Worm (Caenorhabditis elegans) whole organism, L4 larva: ENCODE data around the gene Y62E10A.19.

ENCODE experiments used
- D1046.2 ChIP-seq: fragments of 200-800 bp; sonication (Bioruptor generic); IDR thresholded peaks from 2 replicates; pipeline ENCODE4 v1.3.6; 2022; ENCODE audit warnings: missing genetic modification characterization, missing compliant biosample characterization
- F44E2.7 ChIP-seq: fragments of 200-800 bp; sonication (Bioruptor generic); IDR thresholded peaks from 2 replicates; pipeline ENCODE4 v2.1.2; 2022; ENCODE audit warnings: missing genetic modification characterization, missing compliant biosample characterization
- Y5F2A.4 ChIP-seq: fragments of 200-800 bp; sonication (Bioruptor generic); optimal IDR thresholded peaks from 2 replicates; lab custom pipeline; 2018; ENCODE audit warnings: mild to moderate bottlenecking, missing genetic modification characterization, missing compliant biosample characterization
- ZK337.2 ChIP-seq: fragments of 200-800 bp; sonication (Bioruptor generic); IDR thresholded peaks from 2 replicates; pipeline ENCODE4 v1.3.6; 2022; ENCODE audit warnings: missing genetic modification reagents, missing genetic modification characterization, missing compliant biosample characterization
- ceh-20 ChIP-seq: fragments of 200-800 bp; sonication (Bioruptor generic); IDR thresholded peaks from 2 replicates; pipeline ENCODE4 v1.3.6; 2022; ENCODE audit warnings: missing genetic modification reagents, missing genetic modification characterization, missing compliant biosample characterization
- ceh-62 ChIP-seq: sonication (generic microtip); optimal IDR thresholded peaks from 2 replicates; lab custom pipeline; 2017; ENCODE audit warnings: missing biosample characterization, missing genetic modification characterization
- daf-16 ChIP-seq, 3 experiments: sonication (generic microtip); optimal IDR thresholded peaks; 2 replicates each; lab custom pipeline; 2016 to 2017; ENCODE audit warnings: missing genetic modification characterization in 3 of 3, missing genetic modification reagents in 3 of 3, mild to moderate bottlenecking in 2 of 3, missing compliant biosample characterization in 2 of 3, missing biosample characterization in 1 of 3, moderate library complexity in 1 of 3
- daf-8 ChIP-seq: fragments of 200-800 bp; sonication (Bioruptor generic); IDR thresholded peaks from 2 replicates; pipeline ENCODE4 v1.3.6; 2022; ENCODE audit warnings: missing genetic modification characterization, missing compliant biosample characterization
- dpl-1 ChIP-seq: fragments of 150-350 bp; optimal IDR thresholded peaks from 2 replicates; lab custom pipeline; 2014; ENCODE audit warnings: missing biosample characterization, missing genetic modification reagents, missing genetic modification characterization
- dve-1 ChIP-seq: sonication (generic microtip); optimal IDR thresholded peaks from 2 replicates; lab custom pipeline; 2017; ENCODE audit warnings: antibody characterized with exemption, mild to moderate bottlenecking, missing genetic modification characterization, missing compliant biosample characterization; ENCODE audit not compliant: insufficient read depth
- egl-43 ChIP-seq: fragments of 200-800 bp; sonication (Bioruptor generic); IDR thresholded peaks from 2 replicates; pipeline ENCODE4 v1.3.6; 2022; ENCODE audit warnings: missing genetic modification reagents, missing genetic modification characterization, missing compliant biosample characterization
- hif-1 ChIP-seq, 2 experiments: sonication (generic microtip); optimal IDR thresholded peaks; 2 replicates each; lab custom pipeline; 2016 to 2017; ENCODE audit warnings: missing compliant biosample characterization in 2 of 2, missing genetic modification characterization in 2 of 2, missing genetic modification reagents in 2 of 2, missing genotype in 2 of 2, mild to moderate bottlenecking in 1 of 2
- hlh-11 ChIP-seq: fragments of 200-800 bp; sonication (Bioruptor generic); optimal IDR thresholded peaks from 2 replicates; lab custom pipeline; 2018; ENCODE audit warnings: mild to moderate bottlenecking, missing genetic modification characterization, missing compliant biosample characterization
- hmg-1.1 ChIP-seq: fragments of 200-800 bp; sonication (Bioruptor generic); IDR thresholded peaks from 2 replicates; pipeline ENCODE4 v1.3.6; 2022; ENCODE audit warnings: missing genetic modification reagents, missing genetic modification characterization, missing compliant biosample characterization
- lin-13 ChIP-seq: fragments of 150-350 bp; optimal IDR thresholded peaks from 2 replicates; lab custom pipeline; 2014; ENCODE audit warnings: missing biosample characterization, missing genetic modification reagents, missing genetic modification characterization
- lin-15B ChIP-seq: fragments of 150-350 bp; sonication (generic microtip); optimal IDR thresholded peaks from 3 replicates; lab custom pipeline; 2014; ENCODE audit warnings: missing biosample characterization, missing genetic modification characterization
- lin-38 ChIP-seq: fragments of 200-800 bp; sonication (Bioruptor generic); IDR thresholded peaks from 2 replicates; pipeline ENCODE4 v1.3.6; 2022; ENCODE audit warnings: missing genetic modification reagents, missing genetic modification characterization, missing compliant biosample characterization
- lin-39 ChIP-seq: fragments of 150-350 bp; optimal IDR thresholded peaks from 2 replicates; lab custom pipeline; 2014; ENCODE audit warnings: missing biosample characterization, missing genetic modification reagents, missing genetic modification characterization
- lsy-2 ChIP-seq, 2 experiments: fragments of 150-350 bp in 1 of 2; sonication (generic microtip) in 1 of 2; optimal IDR thresholded peaks; 2 replicates each; lab custom pipeline; 2014 to 2017; ENCODE audit warnings: missing biosample characterization in 2 of 2, missing genetic modification characterization in 2 of 2
- madf-5 ChIP-seq, 2 experiments: fragments of 200-800 bp; sonication (Bioruptor generic); IDR thresholded peaks; 2 replicates each; pipeline ENCODE4 v1.3.6; 2022; ENCODE audit warnings: missing compliant biosample characterization in 2 of 2, missing genetic modification characterization in 2 of 2
- madf-9 ChIP-seq: fragments of 200-800 bp; sonication (Bioruptor generic); conservative IDR thresholded peaks from 2 replicates; pipeline ENCODE4 v1.3.6; 2022; ENCODE audit warnings: missing genetic modification reagents, missing genetic modification characterization, missing compliant biosample characterization
- mep-1 ChIP-seq: fragments of 150-350 bp; sonication (generic microtip); optimal IDR thresholded peaks from 3 replicates; lab custom pipeline; 2014; ENCODE audit warnings: missing biosample characterization, missing genetic modification characterization
- mes-2 ChIP-seq: sonication (generic microtip); optimal IDR thresholded peaks from 2 replicates; lab custom pipeline; 2016; ENCODE audit warnings: missing genotype, mild to moderate bottlenecking, missing genetic modification characterization, missing compliant biosample characterization; ENCODE audit not compliant: poor library complexity, severe bottlenecking
- nhr-102 ChIP-seq: sonication (generic microtip); optimal IDR thresholded peaks from 2 replicates; lab custom pipeline; 2016; ENCODE audit warnings: mild to moderate bottlenecking, missing genetic modification characterization, moderate library complexity, missing compliant biosample characterization
- nhr-111 ChIP-seq: fragments of 200-800 bp; sonication (Bioruptor generic); optimal IDR thresholded peaks from 2 replicates; lab custom pipeline; 2018; ENCODE audit warnings: mild to moderate bottlenecking, missing genetic modification characterization, missing compliant biosample characterization
- nhr-237 ChIP-seq: sonication (generic microtip); optimal IDR thresholded peaks from 2 replicates; lab custom pipeline; 2017; ENCODE audit warnings: missing biosample characterization, missing genetic modification characterization
- nhr-76 ChIP-seq: fragments of 150-350 bp; optimal IDR thresholded peaks from 2 replicates; lab custom pipeline; 2014; ENCODE audit warnings: missing biosample characterization, missing genetic modification characterization
- php-3 ChIP-seq: fragments of 200-800 bp; sonication (Bioruptor generic); IDR thresholded peaks from 2 replicates; pipeline ENCODE4 v1.3.6; 2022; ENCODE audit warnings: missing genetic modification reagents, missing genetic modification characterization, missing compliant biosample characterization
- rbr-2 ChIP-seq: sonication (generic microtip); optimal IDR thresholded peaks from 2 replicates; lab custom pipeline; 2016; ENCODE audit warnings: missing genotype, missing genetic modification characterization, missing compliant biosample characterization
- saeg-2 ChIP-seq: fragments of 200-800 bp; sonication (Bioruptor generic); IDR thresholded peaks from 2 replicates; pipeline ENCODE4 v1.3.6; 2022; ENCODE audit warnings: missing genetic modification reagents, missing genetic modification characterization, missing compliant biosample characterization
- set-16 ChIP-seq: fragments of 200-800 bp; sonication (Bioruptor generic); IDR thresholded peaks from 2 replicates; pipeline ENCODE4 v1.3.6; 2022; ENCODE audit warnings: missing genetic modification reagents, missing genetic modification characterization, missing compliant biosample characterization
- unc-130 ChIP-seq: sonication (generic microtip); optimal IDR thresholded peaks from 2 replicates; lab custom pipeline; 2016; ENCODE audit warnings: missing genetic modification reagents, missing genetic modification characterization, missing compliant biosample characterization
- unc-39 ChIP-seq: sonication (generic microtip); optimal IDR thresholded peaks from 2 replicates; lab custom pipeline; 2017; ENCODE audit warnings: missing biosample characterization, missing genetic modification characterization
- unc-62 ChIP-seq, 3 experiments: fragments of 150-350 bp in 1 of 3; sonication (generic microtip); optimal IDR thresholded peaks in 2 of 3; peaks in 1 of 3; 1 replicate in 1 of 3; 2 replicates in 2 of 3; lab custom pipeline; 2014 to 2017; ENCODE audit warnings: missing biosample characterization in 3 of 3, missing genetic modification characterization in 3 of 3, missing genetic modification reagents in 3 of 3, missing genotype in 1 of 3
- zfp-3 ChIP-seq: fragments of 200-800 bp; sonication (Bioruptor generic); conservative IDR thresholded peaks from 2 replicates; pipeline ENCODE4 v1.3.6; 2022; ENCODE audit warnings: missing genetic modification reagents, missing genetic modification characterization, missing compliant biosample characterization
- ztf-11 ChIP-seq: fragments of 150-350 bp; optimal IDR thresholded peaks from 2 replicates; lab custom pipeline; 2014; ENCODE audit warnings: missing biosample characterization, missing genetic modification characterization

The Y62E10A.19 gene

ce11 chrIV:13408018-13408417, at the start of gene Y62E10A.19:
Y62E10A.19 (minus strand) TSS chrIV:13408306.
- no peak for TF ChIP-seq ZK337.2
- TF ChIP-seq unc-62 (GFP tag; optimal IDR thresholded peaks at IDR 0.05 in 1 of 2; lab: Kevin White, UChicago): peak in 1 of 2 experiments; percentile 69
- TF ChIP-seq unc-62 (tag; optimal IDR thresholded peaks at IDR 0.05; lab: Kevin White, UChicago): no peak

ce11 chrIV:13456893-13457292, 48.8 kb upstream of the Y62E10A.19 start:
- TF ChIP-seq lin-38 (peak; percentile 34; the same call in 1 of the 2 replicates), lin-39 (no peak)

- TF ChIP-seq madf-5 (GFP tag; IDR thresholded peaks at IDR 0.05; lab: Robert Waterston, UW): 0 out of 4 replicates have a peak, but pooled peaks of 1 of the 2 experiments have one; percentile 10
Observed at ce11 chrIV:13456138-13456537, 48.0 kb upstream of the Y62E10A.19 start.

ce11 chrIV:13455200-13455599, 47.1 kb upstream of the Y62E10A.19 start, which contains the start of gene Y38H8A.7:
Y38H8A.7 (plus strand) TSS chrIV:13455500.
- TF ChIP-seq egl-43 (0 out of 2 replicates have a peak, but pooled peaks have one; percentile 25), set-16 (peak; percentile 56), D1046.2 (GFP tag; lab: Robert Waterston, UW) (0 out of 2 replicates have a peak, but pooled peaks have one; percentile 26)
- TF ChIP-seq, all 104 proteins: peak for 3; not testable (repeated sequence) for 101

ce11 chrIV:13454698-13455097, 46.6 kb upstream of the Y62E10A.19 start, which contains the start of gene uso-1:
uso-1 (minus strand) TSS chrIV:13454798.
- no peak for TF ChIP-seq hmg-1.1 (GFP tag; lab: Robert Waterston, UW)
- TF ChIP-seq unc-39 (tag; lab: Kevin White, UChicago): no peak
- TF ChIP-seq F44E2.7: no peak
- no peak for TF ChIP-seq madf-9 (GFP tag; lab: Robert Waterston, UW)
- TF ChIP-seq zfp-3: no peak
- TF ChIP-seq hlh-11: no peak
- no peak for TF ChIP-seq php-3 (GFP tag; lab: Robert Waterston, UW)
- no peak for TF ChIP-seq rbr-2 (tag; lab: Kevin White, UChicago)
- TF ChIP-seq nhr-102 (tag; lab: Kevin White, UChicago): no peak
- no peak for TF ChIP-seq lin-15B (tag; lab: Kevin White, UChicago)
- TF ChIP-seq saeg-2 (GFP tag; lab: Robert Waterston, UW): no peak
- TF ChIP-seq dve-1 (tag; lab: Kevin White, UChicago): no peak
- no peak for TF ChIP-seq nhr-111 (GFP tag; lab: Kevin White, UChicago)
- no peak for TF ChIP-seq ceh-62 (tag; lab: Kevin White, UChicago)
- TF ChIP-seq ztf-11 (tag; lab: Kevin White, UChicago): no peak
- no peak for TF ChIP-seq ceh-20
- TF ChIP-seq Y5F2A.4 (GFP tag; lab: Kevin White, UChicago): no peak
- no peak for TF ChIP-seq lsy-2 (tag; optimal IDR thresholded peaks at IDR 0.05; lab: Kevin White, UChicago)
- no peak for TF ChIP-seq unc-130 (GFP tag; lab: Kevin White, UChicago)

ce11 chrIV:13453509-13453908, 45.4 kb upstream of the Y62E10A.19 start:
- TF ChIP-seq mes-2 (tag; lab: Kevin White, UChicago): peak; percentile 59
- TF ChIP-seq mep-1 (tag; lab: Kevin White, UChicago): no peak
- no peak for TF ChIP-seq lin-13 (GFP tag; lab: Kevin White, UChicago)
- peak; percentile 92 for TF ChIP-seq lin-38
- TF ChIP-seq rbr-2 (tag; lab: Kevin White, UChicago): peak; percentile 29
- TF ChIP-seq php-3 (GFP tag; lab: Robert Waterston, UW): no peak
- no peak for TF ChIP-seq nhr-76 (tag; lab: Kevin White, UChicago)
- TF ChIP-seq ceh-62 (tag; lab: Kevin White, UChicago): no peak
- TF ChIP-seq nhr-237 (tag; lab: Kevin White, UChicago): no peak
- peak; percentile 13 for TF ChIP-seq dpl-1
- TF ChIP-seq lsy-2 (tag; optimal IDR thresholded peaks at IDR 0.05; lab: Kevin White, UChicago): peak in 1 of 2 experiments; percentile 24
- no peak for TF ChIP-seq daf-16 (GFP tag; optimal IDR thresholded peaks at IDR 0.05; lab: Kevin White, UChicago)
- no peak for TF ChIP-seq daf-16 (tag; optimal IDR thresholded peaks at IDR 0.05; lab: Kevin White, UChicago)
- no peak for TF ChIP-seq daf-8 (GFP tag; lab: Robert Waterston, UW)
- peak in 1 of 2 experiments; percentile 7 for TF ChIP-seq hif-1 (tag; optimal IDR thresholded peaks at IDR 0.05; lab: Kevin White, UChicago)
